Worm (Caenorhabditis elegans): ENCODE measurements around the gene R193.6.

Gene R193.6

DNA sequence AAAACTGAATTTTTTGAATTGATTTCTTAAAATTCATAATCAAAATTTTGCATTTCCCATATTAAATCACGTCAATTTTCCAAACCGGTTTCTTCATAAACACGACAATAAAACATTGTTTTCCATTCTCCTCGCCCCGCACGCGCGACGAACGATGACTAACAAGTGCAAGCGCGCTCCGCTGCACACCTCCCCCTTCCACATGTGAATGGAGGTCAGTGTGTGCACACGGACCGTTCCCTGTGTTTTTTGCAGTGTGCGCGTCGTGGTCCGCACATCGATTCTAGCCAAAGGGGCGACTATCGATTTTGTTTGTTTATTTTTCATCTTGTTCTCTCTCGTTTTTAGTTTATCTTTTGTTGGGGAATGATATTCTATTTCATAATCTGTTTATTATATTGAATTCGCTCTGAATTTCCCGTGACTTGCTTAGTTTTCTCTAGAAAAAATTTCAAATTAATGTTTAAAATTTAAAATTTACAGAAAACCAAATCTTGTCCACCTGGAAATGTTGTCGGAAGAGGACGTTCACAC is 20.0 kb upstream of the R193.6 start, which contains the start of gene snx-1 (continued):
- TF ChIP-seq nhr-90 (tag; optimal IDR thresholded peaks at IDR 0.05; ENCODE audit: poor library complexity) = peak; percentile 52
- no peak for TF ChIP-seq nhr-11 (tag; optimal IDR thresholded peaks at IDR 0.05)
- peak; percentile 75 for TF ChIP-seq nhr-85 (tag)
- peak; percentile 38 for TF ChIP-seq blmp-1 (tag; optimal IDR thresholded peaks at IDR 0.05)
- no peak for TF ChIP-seq lin-13 (GFP tag; optimal IDR thresholded peaks at IDR 0.05)
- TF ChIP-seq dpl-1 (GFP tag; optimal IDR thresholded peaks at IDR 0.05) = peak in 2 of 3 experiments; percentile 29 to 34
- TF ChIP-seq tbx-2 (tag; optimal IDR thresholded peaks at IDR 0.05) = peak; percentile 52
- peak in 1 of 2 experiments; percentile 73 for TF ChIP-seq mdl-1 (tag; optimal IDR thresholded peaks at IDR 0.05)
- peak; percentile 57 for TF ChIP-seq jun-1 (tag; optimal IDR thresholded peaks at IDR 0.05)
- TF ChIP-seq nhr-47 (tag; optimal IDR thresholded peaks at IDR 0.05) = peak; percentile 57
- TF ChIP-seq xbp-1 (tag; optimal IDR thresholded peaks at IDR 0.05) = peak; percentile 27
- TF ChIP-seq snu-23 (GFP tag; optimal IDR thresholded peaks at IDR 0.05) = peak; percentile 74
- TF ChIP-seq ceh-82 (tag; optimal IDR thresholded peaks at IDR 0.05) = peak in 2 of 3 experiments; percentile 6 to 56
- peak; percentile 24 for TF ChIP-seq irx-1 (tag; optimal IDR thresholded peaks at IDR 0.05)
- peak; percentile 84 for TF ChIP-seq grh-1 (GFP tag; IDR thresholded peaks at IDR 0.05)

- TF ChIP-seq fkh-4 (tag; optimal IDR thresholded peaks at IDR 0.05; ENCODE audit: borderline replicate concordance) (no peak), unc-30 (tag; optimal IDR thresholded peaks at IDR 0.05) (no peak), elt-3 (tag; optimal IDR thresholded peaks at IDR 0.05) (no peak), C34B4.2 (tag; optimal IDR thresholded peaks at IDR 0.05) (no peak), fkh-8 (tag; optimal IDR thresholded peaks at IDR 0.05) (no peak), sox-4 (tag; optimal IDR thresholded peaks at IDR 0.05) (no peak), grh-1 (GFP tag; IDR thresholded peaks at IDR 0.05) (no peak), nhr-85 (tag) (no peak), swsn-7 (tag; optimal IDR thresholded peaks at IDR 0.05) (no peak), alr-1 (tag; optimal IDR thresholded peaks at IDR 0.05; ENCODE audit: borderline replicate concordance) (no peak), fos-1 (tag; optimal IDR thresholded peaks at IDR 0.05) (no peak), nhr-237 (tag; optimal IDR thresholded peaks at IDR 0.05) (no peak), egl-27 (tag; optimal IDR thresholded peaks at IDR 0.05) (no peak), ama-1 (optimal IDR thresholded peaks at IDR 0.05) (no peak), nhr-28 (tag; optimal IDR thresholded peaks at IDR 0.05) (no peak), pag-3 (tag; optimal IDR thresholded peaks at IDR 0.05; ENCODE audit: borderline replicate concordance, insufficient read depth) (no peak), rnt-1 (tag; optimal IDR thresholded peaks at IDR 0.05) (no peak), ces-1 (GFP tag; optimal IDR thresholded peaks at IDR 0.05) (no peak), lin-14 (GFP tag; optimal IDR thresholded peaks at IDR 0.05) (no peak)
These were observed 7.0 kb upstream of the R193.6 start for ce11 chrX:1141617-1142016.

ce11 chrX:1147394-1147793 is 1.2 kb upstream of the R193.6 start:
- TF ChIP-seq rnt-1 (tag; optimal IDR thresholded peaks at IDR 0.05) = no peak
- peak; percentile 15 for TF ChIP-seq elt-2 (tag; optimal IDR thresholded peaks at IDR 0.05)

ce11 chrX:1154648-1155047 is 6.1 kb downstream of the R193.6 start, which contains the start of gene R193.1:
Gene R193.1, plus strand, starts transcription at chrX:1154948.
- no peak for TF ChIP-seq lir-3 (tag; optimal IDR thresholded peaks at IDR 0.05; ENCODE audit: poor library complexity)

DNA sequence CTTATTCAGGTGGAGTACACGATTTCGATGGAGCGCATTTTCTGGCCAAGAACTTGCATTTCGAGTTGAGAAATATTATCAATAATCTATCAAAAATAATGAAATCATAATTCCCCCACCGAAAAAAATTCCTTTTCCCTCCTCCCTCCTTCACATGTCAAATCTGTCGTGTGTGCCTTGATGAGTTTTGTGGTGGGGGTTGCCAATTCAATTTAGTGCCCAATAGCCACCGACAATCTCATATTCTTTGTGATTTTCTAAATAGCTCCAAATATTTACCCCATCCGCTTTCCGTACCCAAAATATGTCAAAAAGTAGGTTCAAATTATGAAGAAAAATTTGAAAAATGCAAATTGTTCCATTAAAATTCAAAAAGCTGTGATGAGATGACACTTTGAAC is 13.4 kb downstream of the R193.6 start, which contains the start of gene tmc-1:
Gene tmc-1 (plus strand): TSS at position 189 of the 400 bp plus-strand sequence.
- no peak for TF ChIP-seq nhr-90 (tag; optimal IDR thresholded peaks at IDR 0.05; ENCODE audit: poor library complexity)
- peak; percentile 19 for TF ChIP-seq lin-14 (GFP tag; optimal IDR thresholded peaks at IDR 0.05)
- TF ChIP-seq nhr-76 (tag; optimal IDR thresholded peaks at IDR 0.05) = no peak

All from whole organism, L1 larva.